Fruit fly (Drosophila melanogaster): ENCODE measurements around the gene CG13674.

Gene CG13674

dm6 chr3L:8185263-8186227 lies 33.2 kb downstream of the CG13674 start (continued):
- TF ChIP-seq Met (GFP tag; optimal IDR thresholded peaks at IDR 0.05) (no peak), Sox102F (GFP tag; optimal IDR thresholded peaks at IDR 0.05) (no peak), Sox15 (GFP tag; optimal IDR thresholded peaks at IDR 0.05) (peak; percentile 60), ss (GFP tag; optimal IDR thresholded peaks at IDR 0.05) (peak in 1 of 2 experiments; percentile 13), CG6792 (GFP tag; optimal IDR thresholded peaks at IDR 0.05) (peak; percentile 63), net (GFP tag; optimal IDR thresholded peaks at IDR 0.05) (peak; percentile 55), CG6808 (GFP tag; optimal IDR thresholded peaks at IDR 0.05) (peak; percentile 45), CG11762 (GFP tag; optimal IDR thresholded peaks at IDR 0.05; ENCODE audit: insufficient read depth) (peak; percentile 57), CG32006 (GFP tag; optimal IDR thresholded peaks at IDR 0.05) (peak; percentile 75), dac (GFP tag; optimal IDR thresholded peaks at IDR 0.05) (peak; percentile 14), CG15336 (GFP tag; IDR thresholded peaks at IDR 0.05) (0 out of 2 replicates have a peak, but pooled peaks have one; percentile 55), Sox14 (GFP tag; optimal IDR thresholded peaks at IDR 0.05) (peak; percentile 82), topi (GFP tag; optimal IDR thresholded peaks at IDR 0.05) (peak; percentile 53), vri (GFP tag; optimal IDR thresholded peaks at IDR 0.05) (peak; percentile 58), CG8319 (GFP tag; optimal IDR thresholded peaks at IDR 0.05) (peak; percentile 46), lz (GFP tag; optimal IDR thresholded peaks at IDR 0.05) (peak; percentile 43), Hr39 (GFP tag; optimal IDR thresholded peaks at IDR 0.05) (peak; percentile 52), CG7368 (GFP tag; optimal IDR thresholded peaks at IDR 0.05) (peak; percentile 64), CG31627 (GFP tag; optimal IDR thresholded peaks at IDR 0.05) (peak; percentile 28), Lpt (GFP tag; optimal IDR thresholded peaks at IDR 0.05) (peak; percentile 40)

dm6 chr3L:8180464-8181137 lies 38.2 kb downstream of the CG13674 start, which contains the start of the genes mthl7 and Uxs:
mthl7 (minus strand) TSS chr3L:8180514.
Uxs (plus strand) TSS chr3L:8180923.
- TF ChIP-seq fkh (GFP tag; optimal IDR thresholded peaks at IDR 0.05): peak; percentile 65
- peak; percentile 56 for TF ChIP-seq CG6854 (GFP tag; optimal IDR thresholded peaks at IDR 0.05)
- peak; percentile 34 for TF ChIP-seq Eip78C (GFP tag)
- TF ChIP-seq OdsH (GFP tag; optimal IDR thresholded peaks at IDR 0.05): no peak

DNA sequence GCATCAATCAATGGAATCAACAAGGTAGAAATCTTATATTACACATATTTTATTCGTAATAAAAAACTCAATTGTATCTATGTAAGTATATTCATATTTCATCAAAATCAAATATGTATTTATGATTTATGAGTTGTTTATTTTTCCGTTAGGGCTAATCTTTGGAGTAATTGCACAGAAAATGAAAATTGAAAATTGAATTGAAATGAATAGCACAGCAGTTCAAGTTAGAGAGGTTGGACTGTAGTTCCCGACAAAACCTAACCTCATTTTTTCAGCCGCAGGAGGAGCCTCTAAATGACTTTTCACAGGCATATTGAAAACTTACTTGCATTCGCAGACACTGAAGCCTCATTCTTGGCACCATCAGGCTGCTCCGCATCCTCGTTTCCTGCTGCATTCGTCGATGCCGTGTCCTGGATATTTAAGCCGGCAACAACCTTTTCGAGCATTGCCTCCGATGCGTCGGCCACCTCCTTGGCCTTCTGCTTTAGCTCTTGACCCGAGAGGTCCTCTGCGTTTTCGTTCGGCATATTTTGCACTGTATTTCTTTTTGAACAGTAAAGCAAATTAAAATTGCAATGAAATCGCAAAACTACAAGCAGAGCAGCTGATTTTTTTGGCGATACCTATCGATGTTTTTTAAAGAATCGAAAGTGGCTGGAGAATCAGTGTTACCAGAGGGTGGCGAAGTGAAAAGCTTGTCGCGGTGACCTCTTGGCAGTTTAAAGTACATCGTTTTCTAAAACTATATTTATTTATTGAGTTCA lies 40.8 kb downstream of the CG13674 start, which contains the start of gene Nmt:
Gene Nmt, minus strand, starts transcription at position 635 of the 770 bp plus-strand sequence.
- TF ChIP-seq CG10631 (GFP tag; optimal IDR thresholded peaks at IDR 0.05) (peak; percentile 10), Sox15 (GFP tag; optimal IDR thresholded peaks at IDR 0.05) (peak; percentile 13), esn (GFP tag; optimal IDR thresholded peaks at IDR 0.05) (peak; percentile 46), net (GFP tag; optimal IDR thresholded peaks at IDR 0.05) (no peak), CG8119 (GFP tag; IDR thresholded peaks at IDR 0.05) (peak; percentile 52; the same call in 2 of the 3 replicates), CG6792 (GFP tag; optimal IDR thresholded peaks at IDR 0.05) (peak; percentile 52), CG31627 (GFP tag; optimal IDR thresholded peaks at IDR 0.05) (peak; percentile 37), Eip78C (GFP tag) (peak; percentile 33), CG6854 (GFP tag; optimal IDR thresholded peaks at IDR 0.05) (no peak), CG16779 (tag; optimal IDR thresholded peaks at IDR 0.05) (no peak), CG8319 (GFP tag; optimal IDR thresholded peaks at IDR 0.05) (peak; percentile 80), CG6163 (GFP tag; IDR thresholded peaks at IDR 0.05) (peak; percentile 58; the same call in 1 of the 3 replicates), CG6276 (GFP tag; optimal IDR thresholded peaks at IDR 0.05) (no peak), pdm3 (GFP tag; optimal IDR thresholded peaks at IDR 0.05) (no peak), CG8632 (GFP tag; optimal IDR thresholded peaks at IDR 0.05) (peak; percentile 24), OdsH (GFP tag; optimal IDR thresholded peaks at IDR 0.05) (peak; percentile 56), achi (GFP tag; optimal IDR thresholded peaks at IDR 0.05) (peak; percentile 44), acj6 (GFP tag; optimal IDR thresholded peaks at IDR 0.05) (peak; percentile 57), Sox102F (GFP tag; optimal IDR thresholded peaks at IDR 0.05) (no peak), salr (GFP tag; optimal IDR thresholded peaks at IDR 0.05) (peak in 1 of 2 experiments; percentile 24), eg (GFP tag; IDR thresholded peaks at IDR 0.05) (peak; percentile 51; the same call in 1 of the 3 replicates), CG15336 (GFP tag; IDR thresholded peaks at IDR 0.05) (peak; percentile 77), CG34406 (GFP tag; optimal IDR thresholded peaks at IDR 0.05) (peak; percentile 41), CG3919 (GFP tag; optimal IDR thresholded peaks at IDR 0.05) (peak; percentile 60), ss (GFP tag; optimal IDR thresholded peaks at IDR 0.05) (no peak), CG11902 (GFP tag; optimal IDR thresholded peaks at IDR 0.05) (no peak), lz (GFP tag; optimal IDR thresholded peaks at IDR 0.05) (peak; percentile 39), Hr39 (GFP tag; optimal IDR thresholded peaks at IDR 0.05) (peak; percentile 42), CG11762 (GFP tag; optimal IDR thresholded peaks at IDR 0.05; ENCODE audit: insufficient read depth) (no peak)
